1 fruit fly cellular context compared by ENCODE assay signal in the genomic region with DNA sequence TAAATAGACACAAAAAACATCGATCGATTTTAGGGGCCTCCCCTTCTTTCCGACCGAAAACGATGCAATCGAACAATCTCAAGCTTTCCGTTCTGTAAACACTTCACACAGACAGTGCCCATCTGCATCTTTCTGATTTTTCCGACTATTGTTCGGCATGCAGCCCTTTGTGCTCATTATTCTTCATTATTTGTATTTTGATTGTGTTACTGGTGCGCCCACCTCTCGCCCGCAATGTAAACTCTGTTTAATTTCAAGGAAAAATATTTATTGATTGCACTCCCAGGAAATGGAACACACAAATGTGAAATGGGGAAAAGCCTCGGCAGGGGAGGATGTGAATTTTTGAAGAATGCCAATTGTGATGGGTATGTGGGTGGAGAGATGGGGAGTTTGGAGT.
A peak's percentile ranks its signal among the peaks of the same experiment; 100 is the strongest.
TF ChIP-seq lines count a peak whose summit lies in the region.

No protein-coding gene starts in this region.

TF ChIP-seq in whole organism, embryonic, 481 proteins besides CTCF, POLR2A, EP300 and RAD21 (continued from another document and continues in another):
- TF ChIP-seq jigr1 (GFP tag; IDR thresholded peaks at IDR 0.05; lab: Robert Waterston, UW) (no peak), dati (GFP tag; IDR thresholded peaks at IDR 0.05; lab: Robert Waterston, UW) (no peak), CG31365 (tag; optimal IDR thresholded peaks at IDR 0.05; lab: Kevin White, UChicago) (no peak), salm (tag; optimal IDR thresholded peaks at IDR 0.05; lab: Kevin White, UChicago) (no peak), CG15696 (tag; optimal IDR thresholded peaks at IDR 0.05; lab: Kevin White, UChicago) (peak; percentile 29), pum (GFP tag; optimal IDR thresholded peaks at IDR 0.05; lab: Kevin White, UChicago) (no peak), bigmax (GFP tag; optimal IDR thresholded peaks at IDR 0.05; lab: Kevin White, UChicago) (no peak), lmd (GFP tag; IDR thresholded peaks at IDR 0.05; lab: Robert Waterston, UW) (no peak), prd (optimal IDR thresholded peaks at IDR 0.05; lab: Kevin White, UChicago) (no peak), prd (GFP tag; IDR thresholded peaks at IDR 0.05; lab: Robert Waterston, UW) (no peak), CG1529 (GFP tag; optimal IDR thresholded peaks at IDR 0.05; lab: Kevin White, UChicago) (no peak), wek (GFP tag; optimal IDR thresholded peaks at IDR 0.05; lab: Kevin White, UChicago) (peak; percentile 36), CG18011 (GFP tag; optimal IDR thresholded peaks at IDR 0.05; lab: Kevin White, UChicago) (no peak), CG31441 (GFP tag; IDR thresholded peaks at IDR 0.05; lab: Robert Waterston, UW) (no peak), sens-2 (GFP tag; IDR thresholded peaks at IDR 0.05; lab: Robert Waterston, UW) (no peak), inv (GFP tag; IDR thresholded peaks at IDR 0.05; lab: Robert Waterston, UW; ENCODE audit: partially characterized antibody) (no peak), Dip2 (GFP tag; IDR thresholded peaks at IDR 0.05; lab: Robert Waterston, UW) (no peak), CHES-1-like (GFP tag; optimal IDR thresholded peaks at IDR 0.05; lab: Kevin White, UChicago) (no peak), seq (GFP tag; IDR thresholded peaks at IDR 0.05; lab: Robert Waterston, UW) (no peak), CG10147 (GFP tag; optimal IDR thresholded peaks at IDR 0.05; lab: Kevin White, UChicago) (no peak), CG2202 (tag; optimal IDR thresholded peaks at IDR 0.05; lab: Kevin White, UChicago) (peak; percentile 23), Sry-δ (GFP tag; optimal IDR thresholded peaks at IDR 0.05; lab: Kevin White, UChicago) (no peak), CG11696 (GFP tag; IDR thresholded peaks at IDR 0.05; lab: Robert Waterston, UW) (no peak), schlank (tag; optimal IDR thresholded peaks at IDR 0.05; lab: Kevin White, UChicago) (no peak), CG13287 (GFP tag; IDR thresholded peaks at IDR 0.05; lab: Robert Waterston, UW; ENCODE audit: partially characterized antibody) (no peak), grau (tag; optimal IDR thresholded peaks at IDR 0.05; lab: Kevin White, UChicago) (no peak), stwl (tag; optimal IDR thresholded peaks at IDR 0.05; lab: Kevin White, UChicago) (no peak), MTF-1 (GFP tag; optimal IDR thresholded peaks at IDR 0.05; lab: Kevin White, UChicago; ENCODE audit: borderline replicate concordance) (no peak), CG1024 (GFP tag; IDR thresholded peaks at IDR 0.05; lab: Robert Waterston, UW) (0 out of 2 replicates have a peak, but pooled peaks have one; percentile 6), MBD-R2 (GFP tag; IDR thresholded peaks at IDR 0.05; lab: Robert Waterston, UW) (no peak), CG43689 (GFP tag; IDR thresholded peaks at IDR 0.05; lab: Robert Waterston, UW) (no peak), gfzf (GFP tag; optimal IDR thresholded peaks at IDR 0.05; lab: Kevin White, UChicago) (no peak), tll (GFP tag; optimal IDR thresholded peaks at IDR 0.05; lab: Kevin White, UChicago) (no peak), croc (GFP tag; conservative IDR thresholded peaks at IDR 0.05; lab: Robert Waterston, UW) (no peak), gsb-n (tag; optimal IDR thresholded peaks at IDR 0.05; lab: Kevin White, UChicago) (no peak), hkb (optimal IDR thresholded peaks at IDR 0.05; lab: Kevin White, UChicago) (no peak), hkb (GFP tag; IDR thresholded peaks at IDR 0.05; lab: Robert Waterston, UW) (no peak), dimm (GFP tag; IDR thresholded peaks at IDR 0.05; lab: Robert Waterston, UW) (no peak), C15 (GFP tag; IDR thresholded peaks at IDR 0.05; lab: Robert Waterston, UW) (no peak), CG6689 (GFP tag; IDR thresholded peaks at IDR 0.05; lab: Robert Waterston, UW) (no peak), CG17361 (GFP tag; IDR thresholded peaks at IDR 0.05; lab: Robert Waterston, UW) (no peak), sr (GFP tag; IDR thresholded peaks at IDR 0.05; lab: Robert Waterston, UW) (no peak), dysf (GFP tag; IDR thresholded peaks at IDR 0.05; lab: Robert Waterston, UW) (no peak), sug (tag; optimal IDR thresholded peaks at IDR 0.05; lab: Kevin White, UChicago) (no peak), YL-1 (GFP tag; optimal IDR thresholded peaks at IDR 0.05; lab: Kevin White, UChicago) (no peak), onecut (GFP tag; IDR thresholded peaks at IDR 0.05; lab: Robert Waterston, UW) (0 out of 2 replicates have a peak, but pooled peaks have one; percentile 9), CG3407 (GFP tag; optimal IDR thresholded peaks at IDR 0.05; lab: Kevin White, UChicago) (peak; percentile 22), Pdp1 (GFP tag; optimal IDR thresholded peaks at IDR 0.05; lab: Kevin White, UChicago) (no peak), bcd (GFP tag; optimal IDR thresholded peaks at IDR 0.05; lab: Kevin White, UChicago) (no peak), zen (tag; optimal IDR thresholded peaks at IDR 0.05; lab: Kevin White, UChicago) (no peak), CG9876 (GFP tag; optimal IDR thresholded peaks at IDR 0.05; lab: Kevin White, UChicago) (no peak), CG7839 (tag; optimal IDR thresholded peaks at IDR 0.05; lab: Kevin White, UChicago) (no peak), NC2β (GFP tag; optimal IDR thresholded peaks at IDR 0.05; lab: Kevin White, UChicago) (no peak), CG17359 (tag; optimal IDR thresholded peaks at IDR 0.05; lab: Kevin White, UChicago) (peak; percentile 17), gt (GFP tag; IDR thresholded peaks at IDR 0.05; lab: Robert Waterston, UW) (no peak), tx (GFP tag; optimal IDR thresholded peaks at IDR 0.05; lab: Kevin White, UChicago) (no peak), CG8388 (GFP tag; optimal IDR thresholded peaks at IDR 0.05; lab: Kevin White, UChicago) (no peak), CG7556 (GFP tag; optimal IDR thresholded peaks at IDR 0.05; lab: Kevin White, UChicago) (no peak), CG16779 (GFP tag; IDR thresholded peaks at IDR 0.05; lab: Robert Waterston, UW) (no peak), Stat92E (GFP tag; optimal IDR thresholded peaks at IDR 0.05; lab: Kevin White, UChicago) (peak in 1 of 3 experiments; percentile 37), CG4707 (GFP tag; optimal IDR thresholded peaks at IDR 0.05; lab: Kevin White, UChicago) (peak; percentile 47), Poxn (GFP tag; IDR thresholded peaks at IDR 0.05; lab: Robert Waterston, UW) (no peak), CG16813 (GFP tag; IDR thresholded peaks at IDR 0.05; lab: Robert Waterston, UW; ENCODE audit: partially characterized antibody) (no peak), twi (tag; optimal IDR thresholded peaks at IDR 0.05; lab: Kevin White, UChicago) (peak; percentile 35), en (GFP tag; optimal IDR thresholded peaks at IDR 0.05; lab: Kevin White, UChicago) (no peak), CG8765 (GFP tag; IDR thresholded peaks at IDR 0.05; lab: Robert Waterston, UW) (no peak), CG6654 (GFP tag; optimal IDR thresholded peaks at IDR 0.05; lab: Kevin White, UChicago) (no peak), ac (GFP tag; optimal IDR thresholded peaks at IDR 0.05; lab: Kevin White, UChicago) (peak; percentile 23), Doc3 (GFP tag; IDR thresholded peaks at IDR 0.05; lab: Robert Waterston, UW; ENCODE audit: partially characterized antibody) (no peak), yki (optimal IDR thresholded peaks at IDR 0.05; lab: Kevin White, UChicago) (no peak), Ada2b (GFP tag; IDR thresholded peaks at IDR 0.05; lab: Robert Waterston, UW) (no peak), peb (GFP tag; IDR thresholded peaks at IDR 0.05; lab: Robert Waterston, UW) (no peak), Dll (GFP tag; IDR thresholded peaks at IDR 0.05; lab: Robert Waterston, UW; ENCODE audit: partially characterized antibody) (no peak), CG16863 (GFP tag; optimal IDR thresholded peaks at IDR 0.05; lab: Kevin White, UChicago) (no peak), CG9797 (GFP tag; optimal IDR thresholded peaks at IDR 0.05; lab: Kevin White, UChicago) (no peak), CG2678 (tag; optimal IDR thresholded peaks at IDR 0.05; lab: Kevin White, UChicago) (peak; percentile 18), CkIIα-i1 (GFP tag; IDR thresholded peaks at IDR 0.05; lab: Robert Waterston, UW) (no peak), CG6791 (GFP tag; IDR thresholded peaks at IDR 0.05; lab: Robert Waterston, UW; ENCODE audit: partially characterized antibody) (no peak), Tbp (GFP tag; optimal IDR thresholded peaks at IDR 0.05; lab: Kevin White, UChicago) (no peak), CG2875 (GFP tag; optimal IDR thresholded peaks at IDR 0.05; lab: Kevin White, UChicago) (no peak), ro (GFP tag; IDR thresholded peaks at IDR 0.05; lab: Robert Waterston, UW) (no peak), CG14965 (GFP tag; optimal IDR thresholded peaks at IDR 0.05; lab: Kevin White, UChicago; ENCODE audit: borderline replicate concordance) (no peak), shn (GFP tag; optimal IDR thresholded peaks at IDR 0.05; lab: Kevin White, UChicago) (no peak), CG3995 (GFP tag; optimal IDR thresholded peaks at IDR 0.05; lab: Kevin White, UChicago) (no peak), CG15601 (tag; optimal IDR thresholded peaks at IDR 0.05; lab: Kevin White, UChicago) (peak; percentile 9), CG6854 (GFP tag; optimal IDR thresholded peaks at IDR 0.05; lab: Kevin White, UChicago) (no peak), ATbp (GFP tag; optimal IDR thresholded peaks at IDR 0.05; lab: Kevin White, UChicago) (peak; percentile 54), sim (GFP tag; IDR thresholded peaks at IDR 0.05; lab: Robert Waterston, UW) (no peak), knrl (GFP tag; IDR thresholded peaks at IDR 0.05; lab: Robert Waterston, UW; ENCODE audit: partially characterized antibody) (no peak), caup (GFP tag; optimal IDR thresholded peaks at IDR 0.05; lab: Kevin White, UChicago; ENCODE audit: severe bottlenecking) (no peak), CG15479 (GFP tag; optimal IDR thresholded peaks at IDR 0.05; lab: Kevin White, UChicago) (no peak), lbe (GFP tag; optimal IDR thresholded peaks at IDR 0.05; lab: Kevin White, UChicago) (no peak), sna (GFP tag; IDR thresholded peaks at IDR 0.05; lab: Robert Waterston, UW; ENCODE audit: partially characterized antibody) (no peak), CG2199 (GFP tag; IDR thresholded peaks at IDR 0.05; lab: Robert Waterston, UW) (0 out of 3 replicates have a peak, but pooled peaks have one; percentile 64), kay (GFP tag; optimal IDR thresholded peaks at IDR 0.05; lab: Kevin White, UChicago) (no peak), trem (tag; optimal IDR thresholded peaks at IDR 0.05; lab: Kevin White, UChicago) (no peak), Vsx1 (GFP tag; optimal IDR thresholded peaks at IDR 0.05; lab: Kevin White, UChicago) (no peak), Atf3 (GFP tag; optimal IDR thresholded peaks at IDR 0.05; lab: Kevin White, UChicago) (no peak), Bdp1 (GFP tag; optimal IDR thresholded peaks at IDR 0.05; lab: Kevin White, UChicago) (no peak), CG17802 (tag; optimal IDR thresholded peaks at IDR 0.05; lab: Kevin White, UChicago) (no peak), D (optimal IDR thresholded peaks at IDR 0.05; lab: Kevin White, UChicago) (no peak), D (GFP tag; optimal IDR thresholded peaks at IDR 0.05; lab: Kevin White, UChicago) (peak; percentile 26), NfI (GFP tag; optimal IDR thresholded peaks at IDR 0.05; lab: Kevin White, UChicago) (no peak), wor (GFP tag; IDR thresholded peaks at IDR 0.05; lab: Robert Waterston, UW) (no peak), ci (GFP tag; IDR thresholded peaks at IDR 0.05; lab: Robert Waterston, UW) (peak; percentile 16; the same call in 1 of the 3 replicates), CG12299 (tag; optimal IDR thresholded peaks at IDR 0.05; lab: Kevin White, UChicago) (no peak), Trl (optimal IDR thresholded peaks at IDR 0.05; lab: Kevin White, UChicago) (no peak), Trl (GFP tag; optimal IDR thresholded peaks at IDR 0.05; lab: Kevin White, UChicago) (no peak), slp2 (GFP tag; optimal IDR thresholded peaks at IDR 0.05; lab: Kevin White, UChicago) (no peak), Nf-YB (GFP tag; optimal IDR thresholded peaks at IDR 0.05; lab: Kevin White, UChicago) (no peak), dmrt11E (tag; optimal IDR thresholded peaks at IDR 0.05; lab: Kevin White, UChicago) (peak; percentile 50), al (GFP tag; IDR thresholded peaks at IDR 0.05; lab: Robert Waterston, UW) (no peak), crol (GFP tag; IDR thresholded peaks at IDR 0.05; lab: Robert Waterston, UW) (no peak), danr (GFP tag; IDR thresholded peaks at IDR 0.05; lab: Robert Waterston, UW) (no peak), CG1792 (GFP tag; optimal IDR thresholded peaks at IDR 0.05; lab: Kevin White, UChicago) (no peak), ab (GFP tag; optimal IDR thresholded peaks at IDR 0.05; lab: Kevin White, UChicago) (no peak), Hr39 (optimal IDR thresholded peaks at IDR 0.05; lab: Kevin White, UChicago) (no peak), lab (GFP tag; optimal IDR thresholded peaks at IDR 0.05; lab: Kevin White, UChicago) (no peak), Blimp-1 (GFP tag; optimal IDR thresholded peaks at IDR 0.05; lab: Kevin White, UChicago) (peak; percentile 3), ap (GFP tag; IDR thresholded peaks at IDR 0.05; lab: Robert Waterston, UW) (no peak), pb (GFP tag; optimal IDR thresholded peaks at IDR 0.05; lab: Kevin White, UChicago) (no peak), CG1832 (GFP tag; optimal IDR thresholded peaks at IDR 0.05; lab: Kevin White, UChicago) (no peak), CG17829 (tag; optimal IDR thresholded peaks at IDR 0.05; lab: Kevin White, UChicago) (no peak), Rx (GFP tag; IDR thresholded peaks at IDR 0.05; lab: Robert Waterston, UW) (no peak), NK7.1 (GFP tag; optimal IDR thresholded peaks at IDR 0.05; lab: Kevin White, UChicago) (no peak), B-H1 (GFP tag; IDR thresholded peaks at IDR 0.05; lab: Robert Waterston, UW) (no peak), CG13894 (tag; optimal IDR thresholded peaks at IDR 0.05; lab: Kevin White, UChicago) (no peak), CG12744 (GFP tag; optimal IDR thresholded peaks at IDR 0.05; lab: Kevin White, UChicago) (no peak), Atf-2 (GFP tag; optimal IDR thresholded peaks at IDR 0.05; lab: Kevin White, UChicago) (no peak), vfl (GFP tag; optimal IDR thresholded peaks at IDR 0.05; lab: Kevin White, UChicago) (no peak), Hr78 (GFP tag; optimal IDR thresholded peaks at IDR 0.05; lab: Kevin White, UChicago) (no peak), chm (GFP tag; IDR thresholded peaks at IDR 0.05; lab: Robert Waterston, UW) (no peak), HLHmδ (GFP tag; optimal IDR thresholded peaks at IDR 0.05; lab: Kevin White, UChicago) (no peak), CG7271 (tag; optimal IDR thresholded peaks at IDR 0.05; lab: Kevin White, UChicago) (no peak)
